Worm (Caenorhabditis elegans): ENCODE measurements around the gene sdz-16.

DNA sequence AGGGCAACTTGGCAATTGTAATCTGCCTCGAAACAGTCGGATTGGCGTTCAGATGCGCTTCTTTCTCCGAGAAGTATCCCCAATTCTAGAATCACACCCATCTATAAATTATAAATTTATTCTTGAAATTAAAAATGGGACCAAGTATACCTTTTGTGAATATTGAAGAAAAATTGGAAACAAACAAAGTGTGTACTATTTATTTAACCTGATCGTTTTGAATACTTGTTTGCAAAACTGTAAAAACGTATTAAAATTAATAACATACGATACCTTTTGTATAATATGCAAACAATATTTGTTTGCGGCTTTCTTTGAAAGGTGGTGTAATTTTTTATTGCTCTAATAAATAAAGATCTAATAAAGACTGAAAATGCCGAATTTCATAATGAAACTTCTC is 15.4 kb downstream of the sdz-16 start, which contains the start of gene Y61B8B.3:
- no peak for TF ChIP-seq cog-1 (tag; optimal IDR thresholded peaks at IDR 0.05)
- no peak for TF ChIP-seq med-1 (GFP tag; optimal IDR thresholded peaks at IDR 0.05; ENCODE audit: insufficient read depth)
- no peak for TF ChIP-seq ref-1 (GFP tag; conservative IDR thresholded peaks at IDR 0.05)
